Fruit fly (Drosophila melanogaster): ENCODE data around the gene CG17751.

Gene CG17751

dm6 chr3R:19584818-19585217, 22.2 kb upstream of the CG17751 start (continued):
- peak; percentile 59; the same call in 2 of the 3 replicates for TF ChIP-seq dysf (GFP tag; IDR thresholded peaks at IDR 0.05)
- peak; percentile 44; the same call in 2 of the 3 replicates for TF ChIP-seq croc (GFP tag; conservative IDR thresholded peaks at IDR 0.05)
- TF ChIP-seq Lpt (GFP tag; optimal IDR thresholded peaks at IDR 0.05) = no peak
- peak; percentile 59 for TF ChIP-seq fd3F (GFP tag; optimal IDR thresholded peaks at IDR 0.05)
- TF ChIP-seq trem (tag; optimal IDR thresholded peaks at IDR 0.05) = peak; percentile 79
- TF ChIP-seq wdn (GFP tag; IDR thresholded peaks at IDR 0.05) = no peak
- TF ChIP-seq mam (GFP tag; optimal IDR thresholded peaks at IDR 0.05) = peak; percentile 31
- no peak for TF ChIP-seq Nf-YC (tag; optimal IDR thresholded peaks at IDR 0.05)
- no peak; the same call in 1 of the 2 replicates for TF ChIP-seq slbo (GFP tag; IDR thresholded peaks at IDR 0.05)
- TF ChIP-seq ttk (GFP tag; IDR thresholded peaks at IDR 0.05) = peak; percentile 27; the same call in 1 of the 2 replicates
- TF ChIP-seq Dp (GFP tag; optimal IDR thresholded peaks at IDR 0.05) = no peak
- 0 out of 2 replicates have a peak, but pooled peaks have one; percentile 39 for TF ChIP-seq aop (GFP tag; IDR thresholded peaks at IDR 0.05)
- peak; percentile 99 for TF ChIP-seq kni (GFP tag; optimal IDR thresholded peaks at IDR 0.05)
- peak; percentile 84 for TF ChIP-seq chm (GFP tag; IDR thresholded peaks at IDR 0.05)
- TF ChIP-seq Lim3 (GFP tag; IDR thresholded peaks at IDR 0.05) = peak; percentile 41; the same call in 1 of the 2 replicates
- TF ChIP-seq kah (GFP tag; optimal IDR thresholded peaks at IDR 0.05) = peak; percentile 73
- no peak for TF ChIP-seq Bgb (GFP tag; IDR thresholded peaks at IDR 0.05; ENCODE audit: partially characterized antibody)
- peak; percentile 68 for TF ChIP-seq CG10366 (GFP tag; IDR thresholded peaks at IDR 0.05)
- peak; percentile 71 for TF ChIP-seq scrt (GFP tag; optimal IDR thresholded peaks at IDR 0.05)
- no peak for TF ChIP-seq CG34224 (GFP tag; IDR thresholded peaks at IDR 0.05; ENCODE audit: partially characterized antibody)
- TF ChIP-seq Gsc (GFP tag; IDR thresholded peaks at IDR 0.05) = no peak
- TF ChIP-seq sr (GFP tag; IDR thresholded peaks at IDR 0.05) = peak; percentile 57; the same call in 2 of the 3 replicates
- TF ChIP-seq da (GFP tag; optimal IDR thresholded peaks at IDR 0.05) = peak; percentile 74
- TF ChIP-seq CG17328 (GFP tag; IDR thresholded peaks at IDR 0.05) = peak; percentile 74
- no peak for TF ChIP-seq Adf1 (GFP tag; IDR thresholded peaks at IDR 0.05)
- no peak for TF ChIP-seq hth (optimal IDR thresholded peaks at IDR 0.05)
- peak; percentile 73 for TF ChIP-seq Fer3 (tag; optimal IDR thresholded peaks at IDR 0.05)
- peak; percentile 60 for TF ChIP-seq CG4282 (GFP tag; optimal IDR thresholded peaks at IDR 0.05)
- no peak for TF ChIP-seq CG7372 (GFP tag; IDR thresholded peaks at IDR 0.05)
- TF ChIP-seq CG1024 (GFP tag; IDR thresholded peaks at IDR 0.05) = peak; percentile 73; the same call in 1 of the 2 replicates
- TF ChIP-seq CG13775 (GFP tag; optimal IDR thresholded peaks at IDR 0.05) = peak; percentile 72
- peak; percentile 75 for TF ChIP-seq Jarid2 (GFP tag; optimal IDR thresholded peaks at IDR 0.05)
- TF ChIP-seq gcm2 (GFP tag; optimal IDR thresholded peaks at IDR 0.05) = peak; percentile 76
- TF ChIP-seq mirr (GFP tag; optimal IDR thresholded peaks at IDR 0.05) = peak; percentile 84
- peak; percentile 93 for TF ChIP-seq Lhr (GFP tag; optimal IDR thresholded peaks at IDR 0.05)
- TF ChIP-seq stwl (tag; optimal IDR thresholded peaks at IDR 0.05) = peak; percentile 52
- peak; percentile 83 for TF ChIP-seq disco-r (GFP tag; optimal IDR thresholded peaks at IDR 0.05)
- no peak for TF ChIP-seq Dfd (GFP tag; optimal IDR thresholded peaks at IDR 0.05)
- TF ChIP-seq Rx (GFP tag; IDR thresholded peaks at IDR 0.05) = peak; percentile 35; the same call in 1 of the 2 replicates
- peak; percentile 92 for TF ChIP-seq CG17186 (GFP tag; optimal IDR thresholded peaks at IDR 0.05)
- peak; percentile 59; the same call in 1 of the 2 replicates for TF ChIP-seq ranshi (GFP tag; IDR thresholded peaks at IDR 0.05)
- TF ChIP-seq btn (GFP tag; optimal IDR thresholded peaks at IDR 0.05) = peak; percentile 86
- TF ChIP-seq otp (GFP tag; IDR thresholded peaks at IDR 0.05) = peak; percentile 91
- no peak for TF ChIP-seq CG18011 (GFP tag; optimal IDR thresholded peaks at IDR 0.05)
- TF ChIP-seq CrebB (tag; optimal IDR thresholded peaks at IDR 0.05) = peak; percentile 93
- no peak for TF ChIP-seq Dip2 (GFP tag; IDR thresholded peaks at IDR 0.05)
- no peak for TF ChIP-seq Poxn (GFP tag; IDR thresholded peaks at IDR 0.05)
- TF ChIP-seq sens-2 (GFP tag; IDR thresholded peaks at IDR 0.05) = no peak; the same call in 1 of the 2 replicates
- peak; percentile 81 for TF ChIP-seq CG10654 (GFP tag; optimal IDR thresholded peaks at IDR 0.05)
- TF ChIP-seq CG7987 (GFP tag; optimal IDR thresholded peaks at IDR 0.05) = peak; percentile 96
- peak; percentile 28 for TF ChIP-seq Ets97D (GFP tag; optimal IDR thresholded peaks at IDR 0.05)
- TF ChIP-seq CG2678 (tag; optimal IDR thresholded peaks at IDR 0.05) = peak; percentile 85
